Worm (Caenorhabditis elegans) whole organism, early embryonic: ENCODE measurements around the gene hst-3.2.

Experiments
- B0310.2 ChIP-seq: sonication (generic microtip); optimal IDR thresholded peaks from 2 replicates; lab custom pipeline; 2016; ENCODE audit warnings: mild to moderate bottlenecking, missing genetic modification characterization, missing compliant biosample characterization
- F13C5.2 ChIP-seq: sonication (generic microtip); optimal IDR thresholded peaks from 2 replicates; lab custom pipeline; 2017; ENCODE audit warnings: mild to moderate bottlenecking, missing genetic modification characterization, inconsistent platforms, missing compliant biosample characterization
- aly-1 ChIP-seq: sonication (generic microtip); optimal IDR thresholded peaks from 2 replicates; lab custom pipeline; 2016; ENCODE audit warnings: missing genetic modification characterization, missing compliant biosample characterization
- ama-1 ChIP-seq: fragments of 150-350 bp; optimal IDR thresholded peaks from 2 replicates; lab custom pipeline; 2014
- ceh-13 ChIP-seq: fragments of 200-800 bp; sonication (Bioruptor generic); optimal IDR thresholded peaks from 2 replicates; lab custom pipeline; 2018; ENCODE audit warnings: mild to moderate bottlenecking, missing genetic modification characterization, missing compliant biosample characterization
- ceh-36 ChIP-seq: sonication (generic microtip); optimal IDR thresholded peaks from 2 replicates; lab custom pipeline; 2016; ENCODE audit warnings: missing genetic modification characterization, inconsistent platforms, missing compliant biosample characterization
- ets-7 ChIP-seq: sonication (generic microtip); optimal IDR thresholded peaks from 2 replicates; lab custom pipeline; 2016; ENCODE audit warnings: missing genotype, missing genetic modification characterization, missing compliant biosample characterization
- flt-1 ChIP-seq: fragments of 200-800 bp; sonication (Bioruptor generic); IDR thresholded peaks from 2 replicates; pipeline ENCODE4 v1.3.6; 2022; ENCODE audit warnings: missing genetic modification characterization, missing compliant biosample characterization
- hmbx-1 ChIP-seq: sonication (generic microtip); optimal IDR thresholded peaks from 2 replicates; lab custom pipeline; 2016; ENCODE audit warnings: mild to moderate bottlenecking, missing genetic modification characterization, missing compliant biosample characterization
- hmg-4 ChIP-seq: fragments of 200-800 bp; sonication (Bioruptor generic); optimal IDR thresholded peaks from 2 replicates; lab custom pipeline; 2018; ENCODE audit warnings: mild to moderate bottlenecking, missing genetic modification characterization, missing compliant biosample characterization
- hnd-1 ChIP-seq: sonication (generic microtip); optimal IDR thresholded peaks from 2 replicates; lab custom pipeline; 2016; ENCODE audit warnings: missing genetic modification characterization, missing compliant biosample characterization
- pes-1 ChIP-seq: fragments of 200-800 bp; sonication (Bioruptor generic); IDR thresholded peaks from 2 replicates; pipeline ENCODE4 v1.3.6; 2022; ENCODE audit warnings: missing genetic modification reagents, missing genetic modification characterization, missing compliant biosample characterization
- scrt-1 ChIP-seq: fragments of 200-800 bp; sonication (Bioruptor generic); IDR thresholded peaks from 2 replicates; pipeline ENCODE4 v1.3.6; 2022; ENCODE audit warnings: missing genetic modification characterization, missing compliant biosample characterization
- sea-1 ChIP-seq: fragments of 200-800 bp; sonication (Bioruptor generic); conservative IDR thresholded peaks from 2 replicates; pipeline ENCODE4 v1.3.6; 2022; ENCODE audit warnings: missing genetic modification characterization, missing compliant biosample characterization
- tbx-11 ChIP-seq: fragments of 200-800 bp; sonication (Bioruptor generic); IDR thresholded peaks from 2 replicates; pipeline ENCODE4 v1.3.6; 2022; ENCODE audit warnings: missing genetic modification characterization, missing compliant biosample characterization
- tbx-37 ChIP-seq: fragments of 200-800 bp; sonication (Bioruptor generic); conservative IDR thresholded peaks from 2 replicates; pipeline ENCODE4 v1.3.6; 2022; ENCODE audit warnings: missing genetic modification reagents, missing genetic modification characterization, missing compliant biosample characterization
- tra-4 ChIP-seq: sonication (generic microtip); optimal IDR thresholded peaks from 2 replicates; lab custom pipeline; 2017; ENCODE audit warnings: missing genetic modification characterization, missing compliant biosample characterization

The hst-3.2 gene

DNA sequence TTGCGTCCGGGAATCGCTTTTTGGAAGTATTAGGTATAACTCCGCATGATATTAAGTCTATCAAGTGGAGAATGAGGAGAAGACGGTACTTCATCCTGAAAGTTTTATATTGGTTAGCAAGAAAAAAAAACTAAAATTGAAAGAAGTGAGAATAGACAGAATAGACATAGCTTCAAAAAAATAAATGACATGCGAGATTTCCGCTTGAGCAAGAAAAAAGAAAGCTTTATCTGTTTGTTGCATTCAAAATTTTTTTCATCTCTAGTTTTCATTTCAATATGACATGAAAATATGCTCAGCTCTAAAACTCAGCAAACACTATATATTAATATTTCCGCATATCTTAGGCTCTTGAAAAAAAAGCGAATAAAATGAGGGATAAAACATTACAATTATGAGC is at the start of gene hst-3.2:
TSS of gene hst-3.2 (minus strand) at position 101 of the 400 bp plus-strand sequence.
- TF ChIP-seq tbx-37 (GFP tag; lab: Robert Waterston, UW) (no peak), hmg-4 (GFP tag; lab: Kevin White, UChicago) (no peak), B0310.2 (tag; lab: Kevin White, UChicago) (no peak), ets-7 (no peak), ama-1 (lab: Kevin White, UChicago) (no peak), flt-1 (GFP tag; lab: Robert Waterston, UW) (no peak), aly-1 (tag; lab: Kevin White, UChicago) (no peak), tra-4 (no peak), F13C5.2 (tag; lab: Kevin White, UChicago) (no peak), hnd-1 (tag; lab: Kevin White, UChicago) (no peak), pes-1 (GFP tag; lab: Robert Waterston, UW) (no peak), ceh-36 (tag; lab: Kevin White, UChicago) (no peak), ceh-13 (GFP tag; lab: Kevin White, UChicago) (no peak), hmbx-1 (no peak), tbx-11 (no peak), scrt-1 (GFP tag; lab: Robert Waterston, UW) (no peak), sea-1 (GFP tag; lab: Robert Waterston, UW) (no peak)

DNA sequence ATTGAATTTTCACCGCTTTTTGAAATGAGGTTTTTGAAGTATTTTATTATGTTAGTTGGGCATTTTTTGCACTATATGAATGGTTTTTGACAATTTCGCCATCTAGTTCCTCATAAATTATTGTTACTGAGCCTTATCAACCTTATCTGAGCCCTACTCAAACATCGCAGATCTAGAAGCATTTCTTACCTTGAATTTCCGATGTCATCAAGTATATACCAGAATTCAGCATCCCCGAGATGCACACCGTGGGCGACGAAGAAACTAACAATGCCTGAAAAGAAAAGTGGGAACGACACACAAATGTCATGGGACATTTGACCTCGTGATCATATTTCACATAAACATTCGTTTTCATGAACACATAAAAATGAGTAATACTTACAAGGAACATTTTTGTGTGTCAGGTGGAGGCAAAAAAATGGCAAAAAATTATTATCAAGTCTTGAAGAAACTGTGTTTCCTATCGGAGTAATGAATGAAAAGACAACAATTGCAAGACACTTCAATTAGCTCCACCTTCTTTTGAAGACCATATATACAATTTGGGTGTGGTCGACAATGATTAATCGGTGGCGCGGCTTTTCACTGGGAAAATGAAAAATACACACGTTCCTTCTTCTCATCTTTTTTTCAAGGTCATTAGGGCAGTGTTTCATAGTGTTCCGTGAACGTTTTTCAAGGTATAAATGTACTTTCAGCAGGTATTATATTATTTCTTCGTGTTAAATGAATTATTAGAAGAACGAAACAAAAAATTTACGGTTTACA is 48.7 kb upstream of the hst-3.2 start:
- TF ChIP-seq ceh-36 (tag; lab: Kevin White, UChicago) (no peak), ama-1 (lab: Kevin White, UChicago) (no peak), ceh-13 (GFP tag; lab: Kevin White, UChicago) (no peak), tbx-37 (GFP tag; lab: Robert Waterston, UW) (no peak), flt-1 (GFP tag; lab: Robert Waterston, UW) (no peak), ets-7 (no peak), hmbx-1 (no peak), hmg-4 (GFP tag; lab: Kevin White, UChicago) (no peak), pes-1 (GFP tag; lab: Robert Waterston, UW) (no peak), F13C5.2 (tag; lab: Kevin White, UChicago) (no peak), tbx-11 (no peak), aly-1 (tag; lab: Kevin White, UChicago) (no peak), scrt-1 (GFP tag; lab: Robert Waterston, UW) (no peak), tra-4 (no peak), sea-1 (GFP tag; lab: Robert Waterston, UW) (no peak), B0310.2 (tag; lab: Kevin White, UChicago) (no peak), hnd-1 (tag; lab: Kevin White, UChicago) (no peak)

DNA sequence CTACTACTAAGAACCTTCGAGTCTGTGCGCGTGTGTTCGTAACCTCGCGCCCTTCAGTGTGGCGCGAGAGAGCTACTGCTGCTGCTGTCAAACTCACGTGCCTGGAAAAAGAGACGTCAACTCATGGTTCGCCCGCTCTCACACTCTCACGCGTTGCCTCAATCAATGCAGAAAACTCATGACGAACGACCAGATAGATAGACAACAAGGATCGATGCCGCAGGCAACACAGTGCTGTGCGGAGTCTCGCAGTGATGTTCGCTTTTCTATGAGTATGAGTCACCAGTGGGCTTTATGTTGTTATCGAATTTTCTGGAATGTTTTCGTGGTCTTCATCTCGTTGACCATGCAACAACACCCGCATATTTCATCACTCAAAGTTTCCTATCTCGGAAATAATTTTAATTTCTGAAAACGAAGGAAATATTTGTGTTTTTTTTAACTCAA is 47.8 kb upstream of the hst-3.2 start:
- TF ChIP-seq scrt-1 (GFP tag; lab: Robert Waterston, UW) = no peak
- no peak for TF ChIP-seq hmbx-1
- no peak for TF ChIP-seq flt-1 (GFP tag; lab: Robert Waterston, UW)
- TF ChIP-seq tbx-37 (GFP tag; lab: Robert Waterston, UW) = no peak
- TF ChIP-seq aly-1 (tag; lab: Kevin White, UChicago) = no peak
- TF ChIP-seq F13C5.2 (tag; lab: Kevin White, UChicago) = no peak
- TF ChIP-seq B0310.2 (tag; lab: Kevin White, UChicago) = no peak
- TF ChIP-seq sea-1 (GFP tag; lab: Robert Waterston, UW) = no peak
- TF ChIP-seq ceh-36 (tag; lab: Kevin White, UChicago) = no peak
- no peak for TF ChIP-seq pes-1 (GFP tag; lab: Robert Waterston, UW)
- no peak for TF ChIP-seq tbx-11
- no peak for TF ChIP-seq hnd-1 (tag; lab: Kevin White, UChicago)
- TF ChIP-seq hmg-4 (GFP tag; lab: Kevin White, UChicago) = no peak
- no peak for TF ChIP-seq ama-1 (lab: Kevin White, UChicago)
- TF ChIP-seq ceh-13 (GFP tag; lab: Kevin White, UChicago) = no peak
- TF ChIP-seq ets-7 = no peak
- no peak for TF ChIP-seq tra-4

DNA sequence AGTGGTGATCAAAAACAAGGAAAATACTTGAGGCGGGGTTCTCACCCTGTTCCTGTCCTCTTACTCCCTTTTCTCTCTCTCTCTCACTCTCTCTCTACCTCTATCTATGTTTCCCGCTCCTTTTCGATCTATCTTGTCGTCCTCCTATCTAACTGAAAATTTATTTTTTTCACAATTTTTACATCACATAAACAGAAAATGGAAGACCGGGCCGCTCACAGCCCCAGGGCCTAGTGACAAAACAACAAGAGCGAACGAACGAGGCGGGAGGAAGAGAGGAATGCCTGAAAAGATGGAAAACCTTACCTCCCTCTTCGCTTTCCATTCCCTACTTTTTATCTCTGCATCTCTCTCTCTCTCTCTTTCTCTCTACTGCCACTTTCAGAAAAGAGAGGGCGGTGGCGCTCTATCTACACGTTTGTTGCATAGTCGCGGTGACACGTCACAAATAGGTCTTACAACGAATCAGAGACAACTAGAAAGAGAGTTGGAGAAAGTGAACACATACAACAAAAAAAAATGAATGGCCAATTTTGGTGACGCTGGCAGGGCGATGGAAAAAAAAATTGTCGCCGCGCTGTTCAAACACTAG is 47.1 kb upstream of the hst-3.2 start:
- no peak for TF ChIP-seq ets-7
- TF ChIP-seq scrt-1 (GFP tag; lab: Robert Waterston, UW) = no peak
- no peak for TF ChIP-seq tbx-37 (GFP tag; lab: Robert Waterston, UW)
- TF ChIP-seq aly-1 (tag; lab: Kevin White, UChicago) = no peak
- TF ChIP-seq pes-1 (GFP tag; lab: Robert Waterston, UW) = no peak
- no peak for TF ChIP-seq ceh-13 (GFP tag; lab: Kevin White, UChicago)
- no peak for TF ChIP-seq hnd-1 (tag; lab: Kevin White, UChicago)
- no peak for TF ChIP-seq tra-4
- TF ChIP-seq flt-1 (GFP tag; lab: Robert Waterston, UW) = no peak
- TF ChIP-seq hmbx-1 = no peak
- no peak for TF ChIP-seq ama-1 (lab: Kevin White, UChicago)
- no peak for TF ChIP-seq sea-1 (GFP tag; lab: Robert Waterston, UW)

DNA sequence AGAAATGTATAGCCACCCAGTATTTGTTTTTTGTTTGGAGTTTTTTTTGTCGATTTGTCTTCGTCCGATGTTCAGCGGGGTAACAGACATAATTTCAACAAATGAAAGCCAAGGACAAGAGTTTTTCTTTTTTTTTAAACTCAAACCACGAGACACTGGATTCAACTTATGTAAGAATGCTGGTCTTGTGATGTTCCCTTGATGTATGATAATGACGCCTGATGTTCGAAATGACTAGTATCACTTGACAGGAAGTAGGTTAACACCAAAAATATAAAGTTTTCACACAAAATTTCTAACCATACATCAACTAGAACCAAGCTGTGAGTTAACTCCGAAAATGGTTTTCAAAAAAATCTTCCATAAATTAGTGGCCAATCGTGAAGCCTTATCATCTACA is 46.4 kb upstream of the hst-3.2 start:
- TF ChIP-seq ets-7 = no peak

DNA sequence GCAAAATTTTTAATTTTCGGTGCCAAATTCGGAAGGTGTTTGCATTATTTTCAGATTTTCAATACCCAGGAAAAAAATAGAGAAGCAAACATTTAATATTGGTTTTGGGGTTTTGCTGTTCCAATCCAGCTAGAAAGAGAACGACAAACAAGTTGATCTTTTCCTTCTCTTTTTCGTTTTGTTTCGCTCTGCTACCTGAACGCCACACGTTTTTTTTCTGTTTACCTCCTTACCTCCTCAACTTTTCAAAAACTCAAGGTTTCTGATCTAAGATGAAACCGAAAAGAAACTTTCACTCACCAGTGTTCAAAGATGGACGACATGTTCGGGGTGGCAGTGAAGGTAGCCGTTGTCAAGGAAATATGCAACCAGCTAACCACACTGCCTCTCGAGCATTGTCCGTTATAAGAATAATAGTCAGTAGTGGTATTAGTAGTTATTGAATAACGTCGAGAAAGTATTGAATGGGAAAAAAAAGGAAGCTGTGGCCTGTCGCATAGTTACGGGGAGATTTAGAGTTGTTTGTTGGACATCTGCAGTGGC is 45.7 kb upstream of the hst-3.2 start:
- TF ChIP-seq ceh-13 (GFP tag; lab: Kevin White, UChicago) (no peak), tbx-37 (GFP tag; lab: Robert Waterston, UW) (no peak), tra-4 (no peak), sea-1 (GFP tag; lab: Robert Waterston, UW) (no peak), tbx-11 (no peak), ama-1 (lab: Kevin White, UChicago) (no peak), scrt-1 (GFP tag; lab: Robert Waterston, UW) (no peak)
